Fruit fly (Drosophila melanogaster) whole organism, embryonic: ENCODE measurements around the gene Caper.

Experiments
- Awh ChIP-seq: fragments of 200-800 bp; sonication (Bioruptor generic); IDR thresholded peaks from 2 replicates; pipeline ENCODE4, ENCODE4 v1.3.6; 2022; ENCODE audit warnings: missing biosample characterization, missing genetic modification characterization
- Bdp1 ChIP-seq: fragments of 200-800 bp; sonication (Bioruptor generic); optimal IDR thresholded peaks from 3 replicates; lab custom pipeline; 2016; ENCODE audit warnings: missing biosample characterization, missing genetic modification characterization
- CG10267 ChIP-seq: fragments of 200-800 bp; sonication (Bioruptor generic); optimal IDR thresholded peaks from 2 replicates; lab custom pipeline; 2018; ENCODE audit warnings: missing biosample characterization, mild to moderate bottlenecking, missing genetic modification characterization, moderate library complexity
- CG10366 ChIP-seq: fragments of 200-800 bp; sonication (Bioruptor generic); IDR thresholded peaks from 2 replicates; pipeline ENCODE4 v1.3.6; 2022; ENCODE audit warnings: missing biosample characterization, missing genetic modification characterization
- CG10543 ChIP-seq: fragments of 200-800 bp; sonication (Bioruptor generic); optimal IDR thresholded peaks from 3 replicates; lab custom pipeline; 2017; ENCODE audit warnings: missing biosample characterization, mild to moderate bottlenecking, missing genetic modification characterization, moderate library complexity
- CG11398 ChIP-seq: fragments of 200-800 bp; sonication (Bioruptor generic); optimal IDR thresholded peaks from 2 replicates; lab custom pipeline; 2016; ENCODE audit warnings: missing biosample characterization, missing genetic modification characterization
- CG11696 ChIP-seq: fragments of 200-800 bp; sonication (Bioruptor generic); IDR thresholded peaks from 2 replicates; pipeline ENCODE4 v1.3.6; 2022; ENCODE audit warnings: missing biosample characterization, missing genetic modification characterization
- CG12236 ChIP-seq: fragments of 200-800 bp; sonication (Bioruptor generic); optimal IDR thresholded peaks from 2 replicates; lab custom pipeline; 2016; ENCODE audit warnings: missing biosample characterization, missing genetic modification characterization
- CG14014 ChIP-seq: fragments of 200-800 bp; sonication (Bioruptor generic); IDR thresholded peaks from 2 replicates; pipeline ENCODE4 v1.3.6; 2022; ENCODE audit warnings: missing biosample characterization, missing genetic modification characterization
- CG15269 ChIP-seq: fragments of 200-800 bp; sonication (Bioruptor generic); optimal IDR thresholded peaks from 2 replicates; lab custom pipeline; 2018; ENCODE audit warnings: missing biosample characterization, mild to moderate bottlenecking, missing genetic modification characterization, moderate library complexity
- CG16815 ChIP-seq: fragments of 200-800 bp; sonication (Bioruptor generic); optimal IDR thresholded peaks from 3 replicates; lab custom pipeline; 2017; ENCODE audit warnings: missing biosample characterization, mild to moderate bottlenecking, missing genetic modification characterization
- CG17328 ChIP-seq: fragments of 200-800 bp; sonication (Bioruptor generic); IDR thresholded peaks from 2 replicates; pipeline ENCODE4 v1.3.6; 2022; ENCODE audit warnings: missing biosample characterization, missing genetic modification characterization
- CG17612 ChIP-seq: fragments of 200-800 bp; sonication (Bioruptor generic); IDR thresholded peaks from 2 replicates; pipeline ENCODE4 v1.3.6; 2022; ENCODE audit warnings: missing biosample characterization, missing genetic modification characterization
- CG2712 ChIP-seq: fragments of 200-800 bp; optimal IDR thresholded peaks from 3 replicates; lab custom pipeline; 2019; ENCODE audit warnings: missing biosample characterization, mild to moderate bottlenecking, missing genetic modification characterization, moderate library complexity
- CG3065 ChIP-seq: fragments of 200-800 bp; sonication (Bioruptor generic); optimal IDR thresholded peaks from 2 replicates; lab custom pipeline; 2016; ENCODE audit warnings: missing biosample characterization, missing genetic modification characterization
- CG31365 ChIP-seq: fragments of 200-800 bp; sonication (Bioruptor generic); optimal IDR thresholded peaks from 2 replicates; lab custom pipeline; 2018; ENCODE audit warnings: missing biosample characterization, mild to moderate bottlenecking, missing genetic modification characterization
- CG3163 ChIP-seq: fragments of 200-800 bp; sonication (Bioruptor generic); optimal IDR thresholded peaks from 3 replicates; lab custom pipeline; 2016; ENCODE audit warnings: missing biosample characterization, missing genetic modification characterization
- CG4328 ChIP-seq: fragments of 200-800 bp; sonication (Bioruptor generic); optimal IDR thresholded peaks from 3 replicates; lab custom pipeline; 2017; ENCODE audit warnings: missing biosample characterization, missing genetic modification reagents, missing genetic modification characterization
- CG4707 ChIP-seq: fragments of 200-800 bp; sonication (Bioruptor generic); optimal IDR thresholded peaks from 2 replicates; lab custom pipeline; 2018; ENCODE audit warnings: missing biosample characterization, mild to moderate bottlenecking, missing genetic modification characterization, moderate library complexity
- CG8089 ChIP-seq: fragments of 200-800 bp; sonication (Bioruptor generic); optimal IDR thresholded peaks from 3 replicates; lab custom pipeline; 2016; ENCODE audit warnings: missing biosample characterization, missing genetic modification characterization
- E2f1 ChIP-seq: fragments of 200-800 bp; sonication (Bioruptor generic); IDR thresholded peaks from 2 replicates; pipeline ENCODE4 v1.3.6; 2022; ENCODE audit warnings: missing biosample characterization, missing genetic modification characterization
- MBD-R2 ChIP-seq: fragments of 200-800 bp; sonication (Bioruptor generic); IDR thresholded peaks from 2 replicates; pipeline ENCODE4 v1.3.6; 2022; ENCODE audit warnings: missing biosample characterization, missing genetic modification characterization
- Ptx1 ChIP-seq: fragments of 200-800 bp; sonication (Bioruptor generic); IDR thresholded peaks from 2 replicates; pipeline ENCODE4 v1.3.6; 2022; ENCODE audit warnings: missing biosample characterization, missing genetic modification characterization
- bigmax ChIP-seq: fragments of 200-800 bp; sonication (Bioruptor generic); optimal IDR thresholded peaks from 2 replicates; lab custom pipeline; 2018; ENCODE audit warnings: missing biosample characterization, mild to moderate bottlenecking, missing genetic modification characterization
- br ChIP-seq: fragments of >200 bp; optimal IDR thresholded peaks from 2 replicates; lab custom pipeline; 2017
- bsh ChIP-seq, 2 experiments: fragments of 200-800 bp; sonication (Bioruptor generic); optimal IDR thresholded peaks; 2 replicates each; lab custom pipeline; 2017 to 2018; ENCODE audit warnings: mild to moderate bottlenecking in 2 of 2, missing biosample characterization in 2 of 2, missing genetic modification characterization in 2 of 2, moderate library complexity in 1 of 2
- chm ChIP-seq: fragments of 200-800 bp; sonication (Bioruptor generic); IDR thresholded peaks from 2 replicates; pipeline ENCODE4 v1.3.6; 2022; ENCODE audit warnings: missing biosample characterization, missing genetic modification characterization
- crp ChIP-seq, 2 experiments: fragments of 200-800 bp; sonication (Bioruptor generic); optimal IDR thresholded peaks; 2 replicates in 1 of 2; 3 replicates in 1 of 2; lab custom pipeline; 2017; ENCODE audit warnings: missing biosample characterization in 2 of 2, missing genetic modification characterization in 2 of 2, mild to moderate bottlenecking in 1 of 2, moderate library complexity in 1 of 2
- cwo ChIP-seq: fragments of 200-800 bp; sonication (Bioruptor generic); optimal IDR thresholded peaks from 3 replicates; lab custom pipeline; 2017; ENCODE audit warnings: missing biosample characterization, missing genetic modification characterization, mild to moderate bottlenecking, moderate library complexity, missing genetic modification reagents
- grn ChIP-seq: fragments of 200-800 bp; sonication (Bioruptor generic); optimal IDR thresholded peaks from 3 replicates; lab custom pipeline; 2017; ENCODE audit warnings: missing biosample characterization, missing genetic modification characterization
- gt ChIP-seq: fragments of 200-800 bp; sonication (Bioruptor generic); IDR thresholded peaks from 2 replicates; pipeline ENCODE4 v1.3.6; 2022; ENCODE audit warnings: missing biosample characterization, missing genetic modification characterization
- h ChIP-seq: fragments of >200 bp; optimal IDR thresholded peaks from 2 replicates; lab custom pipeline; 2017
- ham ChIP-seq: fragments of 200-800 bp; sonication (Bioruptor generic); IDR thresholded peaks from 2 replicates; pipeline ENCODE4 v1.3.6; 2022; ENCODE audit warnings: missing biosample characterization, missing genetic modification characterization
- hbn ChIP-seq: fragments of 200-800 bp; sonication (Bioruptor generic); IDR thresholded peaks from 2 replicates; pipeline ENCODE4 v1.3.6; 2022; ENCODE audit warnings: missing biosample characterization, missing genetic modification characterization; ENCODE audit not compliant: partially characterized antibody
- her ChIP-seq: fragments of 200-800 bp; sonication (Bioruptor generic); optimal IDR thresholded peaks from 2 replicates; lab custom pipeline; 2016; ENCODE audit warnings: missing biosample characterization, missing genetic modification characterization
- lilli ChIP-seq: fragments of 200-800 bp; sonication (Bioruptor generic); optimal IDR thresholded peaks from 3 replicates; lab custom pipeline; 2016; ENCODE audit warnings: missing biosample characterization, missing genetic modification characterization
- lov ChIP-seq, 2 experiments: fragments of 200-800 bp in 1 of 2; fragments of >200 bp in 1 of 2; sonication (Bioruptor generic) in 1 of 2; IDR thresholded peaks in 1 of 2; optimal IDR thresholded peaks in 1 of 2; 2 replicates in 1 of 2; 3 replicates in 1 of 2; pipeline versions ENCODE4 v1.3.6 to Lab custom; 2017 to 2022; ENCODE audit warnings: missing biosample characterization in 1 of 2, missing genetic modification characterization in 1 of 2
- nom ChIP-seq: fragments of 200-800 bp; sonication (Bioruptor generic); optimal IDR thresholded peaks from 2 replicates; lab custom pipeline; 2017; ENCODE audit warnings: missing biosample characterization, missing genetic modification characterization, mild to moderate bottlenecking, moderate library complexity, missing genetic modification reagents
- oc ChIP-seq: fragments of 200-800 bp; sonication (Bioruptor generic); optimal IDR thresholded peaks from 2 replicates; lab custom pipeline; 2018; ENCODE audit warnings: missing biosample characterization, mild to moderate bottlenecking, missing genetic modification characterization, moderate library complexity
- pan ChIP-seq, 4 experiments: fragments of >200 bp in 3 of 4; fragments of 200-800 bp in 1 of 4; sonication (Bioruptor generic) in 1 of 4; optimal IDR thresholded peaks in 3 of 4; IDR thresholded peaks in 1 of 4; 2 replicates each; pipeline versions ENCODE4 v1.3.6 to Lab custom; 2017 to 2022; ENCODE audit warnings: missing biosample characterization in 2 of 4, missing genetic modification characterization in 2 of 4, mixed read lengths in 1 of 4
- prd ChIP-seq, 3 experiments: fragments of >200 bp in 2 of 3; fragments of 200-800 bp in 1 of 3; sonication (Bioruptor generic) in 1 of 3; optimal IDR thresholded peaks in 2 of 3; IDR thresholded peaks in 1 of 3; 2 replicates in 2 of 3; 3 replicates in 1 of 3; pipeline versions ENCODE4 v1.3.6 to Lab custom; 2017 to 2022; ENCODE audit warnings: missing biosample characterization in 1 of 3, missing genetic modification characterization in 1 of 3
- schlank ChIP-seq: fragments of 200-800 bp; sonication (Bioruptor generic); optimal IDR thresholded peaks from 2 replicates; lab custom pipeline; 2018; ENCODE audit warnings: missing biosample characterization, mild to moderate bottlenecking, missing genetic modification characterization
- sima ChIP-seq: fragments of 200-800 bp; sonication (Bioruptor generic); optimal IDR thresholded peaks from 2 replicates; lab custom pipeline; 2016; ENCODE audit warnings: missing biosample characterization, missing genetic modification characterization
- sna ChIP-seq: fragments of 200-800 bp; sonication (Bioruptor generic); IDR thresholded peaks from 2 replicates; pipeline ENCODE4 v1.3.6; 2022; ENCODE audit warnings: missing biosample characterization, missing genetic modification characterization; ENCODE audit not compliant: partially characterized antibody
- so ChIP-seq: fragments of 200-800 bp; sonication (Bioruptor generic); IDR thresholded peaks from 3 replicates; pipeline ENCODE4 v1.3.6; 2022; ENCODE audit warnings: missing biosample characterization, missing genetic modification characterization
- ssp ChIP-seq: fragments of 200-800 bp; sonication (Bioruptor generic); IDR thresholded peaks from 2 replicates; pipeline ENCODE4 v1.3.6; 2022; ENCODE audit warnings: missing biosample characterization, missing genetic modification characterization
- z ChIP-seq: fragments of 200-800 bp; sonication (Bioruptor generic); IDR thresholded peaks from 3 replicates; pipeline ENCODE4 v1.3.6; 2022; ENCODE audit warnings: missing biosample characterization, missing genetic modification characterization

Caper gene

DNA sequence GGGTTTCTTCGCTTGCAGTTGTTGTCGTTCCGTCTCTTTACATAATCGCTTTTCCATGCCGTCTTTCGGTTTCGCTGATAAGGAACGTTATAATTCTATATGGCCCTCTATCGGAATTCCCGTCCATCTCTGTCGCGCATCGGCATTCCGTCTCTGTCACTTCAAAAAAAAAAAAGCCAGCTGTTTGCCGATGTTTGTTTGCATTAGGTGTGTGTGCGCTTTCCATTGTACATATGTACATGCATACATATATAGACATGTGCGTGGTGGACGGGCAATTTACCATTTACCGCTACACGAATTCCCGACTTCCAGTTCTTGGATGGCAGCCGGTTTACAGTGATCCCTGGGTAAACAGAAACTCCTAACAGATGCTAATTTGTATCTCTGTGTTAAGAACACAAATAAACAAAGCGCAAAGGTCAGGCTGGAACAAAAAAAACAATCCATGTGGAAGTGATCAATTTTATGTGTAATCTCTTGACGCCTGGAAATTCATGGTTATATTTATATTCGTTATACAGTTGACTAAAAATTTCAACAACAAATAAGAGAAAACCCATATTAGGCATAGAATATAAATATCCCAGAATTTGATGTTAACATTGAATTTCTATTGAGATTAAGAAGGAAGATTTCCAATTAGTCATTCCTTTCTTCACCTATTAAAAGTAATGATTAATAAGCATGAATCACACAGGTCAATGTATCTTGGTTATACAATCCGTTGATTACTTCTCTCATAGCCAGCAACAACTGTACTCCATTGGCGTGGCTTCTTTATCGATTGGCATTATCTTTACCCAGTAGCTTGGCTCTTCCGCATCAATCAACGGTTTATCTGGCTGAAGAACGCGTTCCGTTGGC, 10.8 kb downstream of the Caper start (continued):
- TF ChIP-seq CG10267 (no peak), CG11398 (GFP tag; lab: Kevin White, UChicago) (peak; percentile 37), pan (optimal IDR thresholded peaks at IDR 0.05; lab: Kevin White, UChicago) (no peak), pan (GFP tag; optimal IDR thresholded peaks at IDR 0.05 in 1 of 2, IDR thresholded peaks at IDR 0.05 in 1 of 2) (peak in 1 of 2 experiments; percentile 10), CG4707 (GFP tag; lab: Kevin White, UChicago) (peak; percentile 59), prd (optimal IDR thresholded peaks at IDR 0.05; lab: Kevin White, UChicago) (no peak), prd (GFP tag; IDR thresholded peaks at IDR 0.05; lab: Robert Waterston, UW) (peak; percentile 49), z (GFP tag; lab: Robert Waterston, UW) (peak; percentile 65), cwo (GFP tag; lab: Kevin White, UChicago) (no peak), chm (GFP tag; lab: Robert Waterston, UW) (peak; percentile 71; the same call in 1 of the 2 replicates), oc (tag; lab: Kevin White, UChicago) (peak; percentile 49), MBD-R2 (GFP tag; lab: Robert Waterston, UW) (0 out of 2 replicates have a peak, but pooled peaks have one; percentile 6), br (lab: Kevin White, UChicago) (no peak), ssp (no peak), ham (GFP tag; lab: Robert Waterston, UW) (no peak), CG14014 (GFP tag; lab: Robert Waterston, UW) (no peak), CG3065 (GFP tag; lab: Kevin White, UChicago) (no peak), sna (GFP tag; lab: Robert Waterston, UW) (no peak), so (GFP tag; lab: Robert Waterston, UW) (0 out of 3 replicates have a peak, but pooled peaks have one; percentile 41), her (peak; percentile 33), CG3163 (GFP tag; lab: Kevin White, UChicago) (peak; percentile 20), lov (optimal IDR thresholded peaks at IDR 0.05; lab: Kevin White, UChicago) (no peak), lov (GFP tag; IDR thresholded peaks at IDR 0.05; lab: Robert Waterston, UW) (peak; percentile 81; the same call in 1 of the 3 replicates), sima (GFP tag; lab: Kevin White, UChicago) (no peak), CG15269 (tag; lab: Kevin White, UChicago) (no peak), schlank (tag; lab: Kevin White, UChicago) (no peak), CG17612 (GFP tag; lab: Robert Waterston, UW) (no peak), hbn (GFP tag; lab: Robert Waterston, UW) (no peak), CG31365 (tag; lab: Kevin White, UChicago) (no peak), lilli (GFP tag; lab: Kevin White, UChicago) (peak; percentile 24), Awh (GFP tag; lab: Robert Waterston, UW) (peak; percentile 18; the same call in 1 of the 2 replicates), CG12236 (GFP tag; lab: Kevin White, UChicago) (peak; percentile 33), nom (GFP tag; lab: Kevin White, UChicago) (no peak), CG11696 (GFP tag; lab: Robert Waterston, UW) (0 out of 2 replicates have a peak, but pooled peaks have one; percentile 13), h (lab: Kevin White, UChicago) (no peak), gt (GFP tag; lab: Robert Waterston, UW) (0 out of 2 replicates have a peak, but pooled peaks have one; percentile 12), grn (GFP tag; lab: Kevin White, UChicago) (peak; percentile 25), CG17328 (peak; percentile 42; the same call in 1 of the 2 replicates), CG16815 (GFP tag; lab: Kevin White, UChicago) (no peak), CG4328 (GFP tag; lab: Kevin White, UChicago) (no peak), CG8089 (GFP tag; lab: Kevin White, UChicago) (peak; percentile 54), E2f1 (GFP tag; lab: Robert Waterston, UW) (no peak), bsh (GFP tag; optimal IDR thresholded peaks at IDR 0.05; lab: Kevin White, UChicago) (peak in 1 of 2 experiments; percentile 76), CG10366 (GFP tag; lab: Robert Waterston, UW) (no peak), CG2712 (tag; lab: Kevin White, UChicago) (no peak), Bdp1 (GFP tag; lab: Kevin White, UChicago) (peak; percentile 30), CG10543 (GFP tag; lab: Kevin White, UChicago) (no peak), Ptx1 (GFP tag; lab: Robert Waterston, UW) (no peak), bigmax (GFP tag; lab: Kevin White, UChicago) (no peak), crp (GFP tag; optimal IDR thresholded peaks at IDR 0.05; lab: Kevin White, UChicago) (peak in 1 of 2 experiments; percentile 25)
